Worm (Caenorhabditis elegans): ENCODE data around the gene F49F1.2.

- no peak for TF ChIP-seq nhr-23 (tag; optimal IDR thresholded peaks at IDR 0.05)
- TF ChIP-seq ztf-11 (tag; optimal IDR thresholded peaks at IDR 0.05) = no peak
- TF ChIP-seq ZK546.5 (tag; optimal IDR thresholded peaks at IDR 0.05) = no peak
- no peak for TF ChIP-seq elt-1 (tag; optimal IDR thresholded peaks at IDR 0.05)
- no peak for TF ChIP-seq nhr-237 (tag; optimal IDR thresholded peaks at IDR 0.05)
Measured at ce11 chrIV:4078901-4079300, 36.8 kb upstream of the F49F1.2 start, which contains the start of gene C35B1.8.
